Fruit fly (Drosophila melanogaster) whole organism, prepupa: ENCODE results near the gene ppk18.

Experiments used
- Blimp-1 ChIP-seq: fragments of 200-800 bp; sonication (Bioruptor generic); optimal IDR thresholded peaks from 3 replicates; lab custom pipeline; 2017; ENCODE audit warnings: missing biosample characterization, missing genetic modification characterization, mild to moderate bottlenecking, moderate library complexity, missing genetic modification reagents
- CG10631 ChIP-seq: fragments of 200-800 bp; sonication (Bioruptor generic); optimal IDR thresholded peaks from 2 replicates; lab custom pipeline; 2016; ENCODE audit warnings: missing biosample characterization, missing genetic modification characterization
- CG11294 ChIP-seq: fragments of 200-800 bp; sonication (Bioruptor generic); IDR thresholded peaks from 2 replicates; pipeline ENCODE4 v1.3.6; 2022; ENCODE audit warnings: missing biosample characterization, missing genetic modification characterization
- CG11762 ChIP-seq: fragments of 200-800 bp; sonication (Bioruptor generic); optimal IDR thresholded peaks from 3 replicates; lab custom pipeline; 2016; ENCODE audit warnings: missing biosample characterization, missing genetic modification characterization; ENCODE audit not compliant: insufficient read depth
- CG11902 ChIP-seq: fragments of 200-800 bp; sonication (Bioruptor generic); optimal IDR thresholded peaks from 3 replicates; lab custom pipeline; 2016; ENCODE audit warnings: missing biosample characterization, missing genetic modification characterization
- CG15336 ChIP-seq: fragments of 200-800 bp; sonication (Bioruptor generic); IDR thresholded peaks from 2 replicates; pipeline ENCODE4 v1.3.6; 2022; ENCODE audit warnings: missing biosample characterization, missing genetic modification characterization
- CG1621 ChIP-seq: fragments of 200-800 bp; sonication (Bioruptor generic); optimal IDR thresholded peaks from 3 replicates; lab custom pipeline; 2018; ENCODE audit warnings: missing biosample characterization, mild to moderate bottlenecking, missing genetic modification characterization
- CG3032 ChIP-seq: fragments of 200-800 bp; optimal IDR thresholded peaks from 2 replicates; lab custom pipeline; 2019; ENCODE audit warnings: missing biosample characterization, mild to moderate bottlenecking, missing genetic modification characterization, moderate library complexity
- CG34406 ChIP-seq: fragments of 200-800 bp; sonication (Bioruptor generic); optimal IDR thresholded peaks from 3 replicates; lab custom pipeline; 2016; ENCODE audit warnings: missing biosample characterization, missing genetic modification characterization
- CG3919 ChIP-seq: fragments of 200-800 bp; sonication (Bioruptor generic); optimal IDR thresholded peaks from 3 replicates; lab custom pipeline; 2016; ENCODE audit warnings: missing biosample characterization, missing genetic modification characterization
- CG6163 ChIP-seq: fragments of 200-800 bp; sonication (Bioruptor generic); IDR thresholded peaks from 3 replicates; pipeline ENCODE4 v1.3.6; 2022; ENCODE audit warnings: missing biosample characterization, missing genetic modification characterization
- CG6276 ChIP-seq: fragments of 200-800 bp; sonication (Bioruptor generic); optimal IDR thresholded peaks from 2 replicates; lab custom pipeline; 2017; ENCODE audit warnings: missing biosample characterization, mild to moderate bottlenecking, missing genetic modification characterization
- CG6792 ChIP-seq: fragments of 200-800 bp; sonication (Bioruptor generic); optimal IDR thresholded peaks from 3 replicates; lab custom pipeline; 2016; ENCODE audit warnings: missing biosample characterization, missing genetic modification characterization
- CG6808 ChIP-seq: fragments of 200-800 bp; sonication (Bioruptor generic); optimal IDR thresholded peaks from 3 replicates; lab custom pipeline; 2017; ENCODE audit warnings: missing biosample characterization, missing genetic modification characterization, mild to moderate bottlenecking, moderate library complexity, missing genetic modification reagents
- CG6854 ChIP-seq: fragments of 200-800 bp; sonication (Bioruptor generic); optimal IDR thresholded peaks from 2 replicates; lab custom pipeline; 2017; ENCODE audit warnings: missing biosample characterization, mild to moderate bottlenecking, missing genetic modification characterization
- CG7368 ChIP-seq: fragments of 200-800 bp; sonication (Bioruptor generic); optimal IDR thresholded peaks from 3 replicates; lab custom pipeline; 2016; ENCODE audit warnings: missing biosample characterization, missing genetic modification characterization
- CG8319 ChIP-seq: fragments of 200-800 bp; sonication (Bioruptor generic); optimal IDR thresholded peaks from 3 replicates; lab custom pipeline; 2016; ENCODE audit warnings: missing biosample characterization, missing genetic modification characterization
- CG8632 ChIP-seq: fragments of 200-800 bp; sonication (Bioruptor generic); optimal IDR thresholded peaks from 3 replicates; lab custom pipeline; 2016; ENCODE audit warnings: missing biosample characterization, missing genetic modification characterization
- CG9139 ChIP-seq: fragments of 200-800 bp; sonication (Bioruptor generic); optimal IDR thresholded peaks from 3 replicates; lab custom pipeline; 2017; ENCODE audit warnings: missing biosample characterization, mild to moderate bottlenecking, missing genetic modification characterization
- Eip78C ChIP-seq: fragments of 200-800 bp; sonication (Bioruptor generic); peaks from one replicate; lab custom pipeline; 2016; ENCODE audit warnings: missing biosample characterization, missing genetic modification characterization
- Ets21C ChIP-seq: fragments of 200-800 bp; sonication (Bioruptor generic); optimal IDR thresholded peaks from 3 replicates; lab custom pipeline; 2016; ENCODE audit warnings: missing biosample characterization, missing genetic modification characterization
- Ets96B ChIP-seq: fragments of 200-800 bp; optimal IDR thresholded peaks from 2 replicates; lab custom pipeline; 2019; ENCODE audit warnings: missing biosample characterization, mild to moderate bottlenecking, missing genetic modification characterization, moderate library complexity
- Gug ChIP-seq: fragments of 200-800 bp; sonication (Bioruptor generic); IDR thresholded peaks from 2 replicates; pipeline ENCODE4 v1.3.6; 2022; ENCODE audit warnings: missing biosample characterization, missing genetic modification characterization
- Hr38 ChIP-seq: sonication (Bioruptor generic); optimal IDR thresholded peaks from 2 replicates; lab custom pipeline; 2016; ENCODE audit warnings: missing biosample characterization, missing genetic modification characterization
- Hr39 ChIP-seq: fragments of 200-800 bp; sonication (Bioruptor generic); optimal IDR thresholded peaks from 2 replicates; lab custom pipeline; 2016; ENCODE audit warnings: missing biosample characterization, missing genetic modification characterization
- Hr4 ChIP-seq: fragments of 200-800 bp; sonication (Bioruptor generic); optimal IDR thresholded peaks from 3 replicates; lab custom pipeline; 2016; ENCODE audit warnings: missing biosample characterization, missing genetic modification characterization
- Lpt ChIP-seq: fragments of 200-800 bp; sonication (Bioruptor generic); optimal IDR thresholded peaks from 3 replicates; lab custom pipeline; 2016; ENCODE audit warnings: missing biosample characterization, missing genetic modification characterization
- Met ChIP-seq: fragments of 200-800 bp; sonication (Bioruptor generic); optimal IDR thresholded peaks from 3 replicates; lab custom pipeline; 2016; ENCODE audit warnings: missing biosample characterization, missing genetic modification characterization
- Smox ChIP-seq: fragments of 200-800 bp; sonication (Bioruptor generic); optimal IDR thresholded peaks from 3 replicates; lab custom pipeline; 2016; ENCODE audit warnings: missing biosample characterization, missing genetic modification characterization
- Sox102F ChIP-seq: fragments of 200-800 bp; sonication (Bioruptor generic); optimal IDR thresholded peaks from 2 replicates; lab custom pipeline; 2016; ENCODE audit warnings: missing biosample characterization, mild to moderate bottlenecking, missing genetic modification characterization
- Sox14 ChIP-seq: fragments of 200-800 bp; sonication (Bioruptor generic); optimal IDR thresholded peaks from 3 replicates; lab custom pipeline; 2016; ENCODE audit warnings: missing biosample characterization, missing genetic modification characterization
- Sox15 ChIP-seq: fragments of 200-800 bp; sonication (Bioruptor generic); optimal IDR thresholded peaks from 3 replicates; lab custom pipeline; 2016; ENCODE audit warnings: missing biosample characterization, missing genetic modification characterization
- acj6 ChIP-seq: fragments of 200-800 bp; sonication (Bioruptor generic); optimal IDR thresholded peaks from 3 replicates; lab custom pipeline; 2016; ENCODE audit warnings: missing biosample characterization, missing genetic modification characterization
- cyc ChIP-seq: fragments of 200-800 bp; sonication (Bioruptor generic); optimal IDR thresholded peaks from 3 replicates; lab custom pipeline; 2016; ENCODE audit warnings: missing biosample characterization, missing genetic modification characterization
- dac ChIP-seq: fragments of 200-800 bp; sonication (Bioruptor generic); optimal IDR thresholded peaks from 2 replicates; lab custom pipeline; 2017; ENCODE audit warnings: missing biosample characterization, mild to moderate bottlenecking, missing genetic modification characterization
- dsx ChIP-seq: fragments of 200-800 bp; optimal IDR thresholded peaks from 3 replicates; lab custom pipeline; 2019; ENCODE audit warnings: missing biosample characterization, mild to moderate bottlenecking, missing genetic modification characterization, moderate library complexity; ENCODE audit not compliant: poor library complexity, severe bottlenecking
- eg ChIP-seq: fragments of 200-800 bp; sonication (Bioruptor generic); IDR thresholded peaks from 3 replicates; pipeline ENCODE4 v1.3.6; 2022; ENCODE audit warnings: missing biosample characterization, missing genetic modification characterization
- fd59A ChIP-seq: fragments of 200-800 bp; sonication (Bioruptor generic); optimal IDR thresholded peaks from 2 replicates; lab custom pipeline; 2017; ENCODE audit warnings: missing biosample characterization, mild to moderate bottlenecking, missing genetic modification characterization, missing genetic modification reagents
- fd85E ChIP-seq: fragments of 200-800 bp; sonication (Bioruptor generic); optimal IDR thresholded peaks from 3 replicates; lab custom pipeline; 2016; ENCODE audit warnings: missing biosample characterization, missing genetic modification characterization
- fkh ChIP-seq: fragments of 200-800 bp; sonication (Bioruptor generic); optimal IDR thresholded peaks from 3 replicates; lab custom pipeline; 2017; ENCODE audit warnings: missing biosample characterization, mild to moderate bottlenecking, missing genetic modification characterization, moderate library complexity
- lz ChIP-seq: fragments of 200-800 bp; sonication (Bioruptor generic); optimal IDR thresholded peaks from 3 replicates; lab custom pipeline; 2016; ENCODE audit warnings: missing biosample characterization, missing genetic modification characterization
- net ChIP-seq: fragments of 200-800 bp; sonication (Bioruptor generic); optimal IDR thresholded peaks from 3 replicates; lab custom pipeline; 2016; ENCODE audit warnings: missing biosample characterization, missing genetic modification characterization
- salr ChIP-seq, 2 experiments: fragments of 200-800 bp; sonication (Bioruptor generic); optimal IDR thresholded peaks; 3 replicates each; lab custom pipeline; 2016 to 2018; ENCODE audit warnings: missing biosample characterization in 2 of 2, missing genetic modification characterization in 2 of 2, mild to moderate bottlenecking in 1 of 2
- spab ChIP-seq: fragments of 200-800 bp; sonication (Bioruptor generic); optimal IDR thresholded peaks from 2 replicates; lab custom pipeline; 2017; ENCODE audit warnings: missing biosample characterization, mild to moderate bottlenecking, missing genetic modification characterization, missing genetic modification reagents
- ss ChIP-seq, 2 experiments: fragments of 200-800 bp; sonication (Bioruptor generic); optimal IDR thresholded peaks; 2 replicates in 1 of 2; 3 replicates in 1 of 2; lab custom pipeline; 2017 to 2018; ENCODE audit warnings: mild to moderate bottlenecking in 2 of 2, missing biosample characterization in 2 of 2, missing genetic modification characterization in 2 of 2, moderate library complexity in 1 of 2
- svp ChIP-seq: fragments of 200-800 bp; sonication (Bioruptor generic); peaks from one replicate; lab custom pipeline; 2016; ENCODE audit warnings: missing biosample characterization, missing genetic modification characterization
- topi ChIP-seq: fragments of 200-800 bp; sonication (Bioruptor generic); optimal IDR thresholded peaks from 3 replicates; lab custom pipeline; 2016; ENCODE audit warnings: missing biosample characterization, missing genetic modification characterization

ppk18 gene

dm6 chr2L:9737803-9738202 is 33.0 kb downstream of the ppk18 start (continued):
- no peak for TF ChIP-seq salr (GFP tag; optimal IDR thresholded peaks at IDR 0.05; lab: Kevin White, UChicago)
- TF ChIP-seq CG6808 (GFP tag; lab: Kevin White, UChicago) = peak; percentile 2
- no peak for TF ChIP-seq fd85E (GFP tag; lab: Kevin White, UChicago)
- peak; percentile 32 for TF ChIP-seq CG8632 (GFP tag; lab: Kevin White, UChicago)
- TF ChIP-seq Sox15 = no peak
- TF ChIP-seq Hr4 (GFP tag; lab: Kevin White, UChicago) = peak; percentile 56
- TF ChIP-seq CG3919 = peak; percentile 45
- peak; percentile 16 for TF ChIP-seq dsx (GFP tag; lab: Kevin White, UChicago)
- TF ChIP-seq CG3032 (tag; lab: Kevin White, UChicago) = peak; percentile 28
- TF ChIP-seq Met (GFP tag; lab: Kevin White, UChicago) = peak; percentile 25
- no peak for TF ChIP-seq CG6854 (GFP tag; lab: Kevin White, UChicago)
- no peak for TF ChIP-seq Blimp-1 (GFP tag; lab: Kevin White, UChicago)
- peak; percentile 77 for TF ChIP-seq Eip78C (GFP tag; lab: Kevin White, UChicago)
- TF ChIP-seq CG11294 (GFP tag; lab: Robert Waterston, UW) = no peak
- TF ChIP-seq CG15336 = no peak
- peak; percentile 39 for TF ChIP-seq CG34406 (GFP tag; lab: Kevin White, UChicago)
- no peak for TF ChIP-seq CG1621
- peak; percentile 24; the same call in 1 of the 3 replicates for TF ChIP-seq CG6163
- TF ChIP-seq CG6792 (GFP tag; lab: Kevin White, UChicago) = peak; percentile 4
- peak; percentile 45; the same call in 2 of the 3 replicates for TF ChIP-seq eg (GFP tag; lab: Robert Waterston, UW)
- peak; percentile 44 for TF ChIP-seq CG10631 (GFP tag; lab: Kevin White, UChicago)
- peak; percentile 22; the same call in 1 of the 2 replicates for TF ChIP-seq Gug (GFP tag; lab: Robert Waterston, UW)
- TF ChIP-seq CG6276 = peak; percentile 31
- peak; percentile 36 for TF ChIP-seq cyc (GFP tag; lab: Kevin White, UChicago)
- no peak for TF ChIP-seq fd59A (GFP tag; lab: Kevin White, UChicago)
- TF ChIP-seq Ets96B (tag; lab: Kevin White, UChicago) = peak; percentile 40
- peak; percentile 68 for TF ChIP-seq svp
- TF ChIP-seq net (GFP tag; lab: Kevin White, UChicago) = peak; percentile 15
- TF ChIP-seq Ets21C = no peak
- no peak for TF ChIP-seq Hr38 (GFP tag; lab: Kevin White, UChicago)
- TF ChIP-seq CG7368 (GFP tag; lab: Kevin White, UChicago) = no peak
- TF ChIP-seq Sox14 (GFP tag; lab: Kevin White, UChicago) = peak; percentile 8
- peak; percentile 21 for TF ChIP-seq Hr39 (GFP tag; lab: Kevin White, UChicago)
- no peak for TF ChIP-seq CG9139 (GFP tag; lab: Kevin White, UChicago)
- no peak for TF ChIP-seq dac (GFP tag; lab: Kevin White, UChicago)
- peak; percentile 9 for TF ChIP-seq CG8319 (GFP tag; lab: Kevin White, UChicago)
- TF ChIP-seq topi (GFP tag; lab: Kevin White, UChicago) = no peak
- no peak for TF ChIP-seq CG11762
- TF ChIP-seq Lpt = peak; percentile 15

- TF ChIP-seq CG8319 (GFP tag; lab: Kevin White, UChicago) = no peak
- no peak for TF ChIP-seq Lpt
Measured at dm6 chr2L:9737360-9737759, 33.4 kb downstream of the ppk18 start.

- TF ChIP-seq salr (GFP tag; optimal IDR thresholded peaks at IDR 0.05; lab: Kevin White, UChicago) = peak in 1 of 2 experiments; percentile 63
- peak; percentile 25 for TF ChIP-seq Sox102F (GFP tag; lab: Kevin White, UChicago)
- TF ChIP-seq CG3032 (tag; lab: Kevin White, UChicago) = peak; percentile 32
- peak; percentile 42 for TF ChIP-seq acj6 (GFP tag; lab: Kevin White, UChicago)
- no peak for TF ChIP-seq CG6854 (GFP tag; lab: Kevin White, UChicago)
- peak; percentile 5 for TF ChIP-seq CG7368 (GFP tag; lab: Kevin White, UChicago)
- TF ChIP-seq CG6792 (GFP tag; lab: Kevin White, UChicago) = peak; percentile 55
- TF ChIP-seq CG11902 (GFP tag; lab: Kevin White, UChicago) = peak; percentile 11
- TF ChIP-seq net (GFP tag; lab: Kevin White, UChicago) = peak; percentile 56
- TF ChIP-seq CG8632 (GFP tag; lab: Kevin White, UChicago) = peak; percentile 23
- peak; percentile 37 for TF ChIP-seq Smox (GFP tag; lab: Kevin White, UChicago)
- peak; percentile 35 for TF ChIP-seq spab (GFP tag; lab: Kevin White, UChicago)
- peak; percentile 65 for TF ChIP-seq lz
- no peak for TF ChIP-seq Lpt
- no peak for TF ChIP-seq fkh
- peak; percentile 34; the same call in 1 of the 2 replicates for TF ChIP-seq CG15336
- TF ChIP-seq dsx (GFP tag; lab: Kevin White, UChicago) = no peak
- TF ChIP-seq ss (GFP tag; optimal IDR thresholded peaks at IDR 0.05; lab: Kevin White, UChicago) = peak in 1 of 2 experiments; percentile 23
Measured at dm6 chr2L:9736000-9736695, 34.6 kb downstream of the ppk18 start, which contains the start of gene CG13117. Gene CG13117, plus strand, starts transcription at chr2L:9736645.
